Worm (Caenorhabditis elegans) whole organism, L4 larva: Measurements from ENCODE around the gene rpl-39.

ENCODE experiments used
- ama-1 ChIP-seq: fragments of 150-350 bp; optimal IDR thresholded peaks from 2 replicates; lab custom pipeline; 2014; ENCODE audit warnings: inconsistent platforms, mixed read lengths
- ceh-32 ChIP-seq: sonication (generic microtip); optimal IDR thresholded peaks from 2 replicates; lab custom pipeline; 2016; ENCODE audit warnings: mild to moderate bottlenecking, missing genetic modification characterization, missing compliant biosample characterization; ENCODE audit not compliant: poor library complexity
- dpl-1 ChIP-seq: fragments of 150-350 bp; optimal IDR thresholded peaks from 2 replicates; lab custom pipeline; 2014; ENCODE audit warnings: missing biosample characterization, missing genetic modification reagents, missing genetic modification characterization
- fos-1 ChIP-seq: fragments of 150-350 bp; optimal IDR thresholded peaks from 2 replicates; lab custom pipeline; 2014; ENCODE audit warnings: missing biosample characterization, missing genetic modification characterization
- nhr-10 ChIP-seq: fragments of 150-350 bp; optimal IDR thresholded peaks from 2 replicates; lab custom pipeline; 2014; ENCODE audit warnings: missing biosample characterization, missing genetic modification characterization
- nhr-41 ChIP-seq: fragments of 200-800 bp; sonication (Bioruptor generic); IDR thresholded peaks from 2 replicates; pipeline ENCODE4 v1.3.6; 2022; ENCODE audit warnings: missing genetic modification reagents, missing genetic modification characterization, missing compliant biosample characterization
- pha-4 ChIP-seq, 2 experiments: fragments of 150-350 bp in 1 of 2; fragments of 200-800 bp in 1 of 2; sonication (Bioruptor generic) in 1 of 2; IDR thresholded peaks in 1 of 2; optimal IDR thresholded peaks in 1 of 2; 2 replicates each; pipeline versions ENCODE4 v1.3.6 to Lab custom; 2014 to 2022; ENCODE audit warnings: missing genetic modification characterization in 2 of 2, missing genetic modification reagents in 2 of 2, missing biosample characterization in 1 of 2, missing compliant biosample characterization in 1 of 2
- skn-1 ChIP-seq: fragments of 150-350 bp; optimal IDR thresholded peaks from 2 replicates; lab custom pipeline; 2014; ENCODE audit warnings: missing biosample characterization, missing genetic modification characterization
- unc-130 ChIP-seq: sonication (generic microtip); optimal IDR thresholded peaks from 2 replicates; lab custom pipeline; 2016; ENCODE audit warnings: missing genetic modification reagents, missing genetic modification characterization, missing compliant biosample characterization
- unc-62 ChIP-seq, 3 experiments: fragments of 150-350 bp in 1 of 3; sonication (generic microtip); optimal IDR thresholded peaks in 2 of 3; peaks in 1 of 3; 1 replicate in 1 of 3; 2 replicates in 2 of 3; lab custom pipeline; 2014 to 2017; ENCODE audit warnings: missing biosample characterization in 3 of 3, missing genetic modification characterization in 3 of 3, missing genetic modification reagents in 3 of 3, missing genotype in 1 of 3

DNA sequence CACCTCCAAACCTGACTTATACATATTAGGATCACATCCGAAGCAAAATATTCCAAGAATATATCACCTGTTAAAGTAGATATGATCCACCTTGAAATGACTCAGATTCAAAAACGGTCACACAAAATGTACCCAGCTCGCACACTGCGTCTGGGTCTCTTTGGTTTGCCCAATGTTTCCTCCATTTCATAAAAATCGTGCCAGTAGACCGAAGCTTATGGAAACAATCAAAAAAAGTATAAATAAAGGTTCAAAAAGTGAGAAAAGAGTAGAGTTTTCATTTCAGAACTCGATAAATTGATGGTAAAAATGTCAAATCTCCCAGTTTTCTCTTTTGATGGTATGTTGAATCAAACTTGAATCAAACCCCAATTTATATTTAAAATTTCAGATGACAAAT is 38.2 kb downstream of the rpl-39 start, which contains the start of gene srr-9:
- no peak for TF ChIP-seq nhr-41 (GFP tag; lab: Robert Waterston, UW)
- TF ChIP-seq skn-1 (tag; lab: Kevin White, UChicago), result no peak
- TF ChIP-seq fos-1 (tag; lab: Kevin White, UChicago), result no peak
- TF ChIP-seq ama-1 (lab: Kevin White, UChicago), result no peak
- TF ChIP-seq unc-62 (GFP tag; optimal IDR thresholded peaks at IDR 0.05 in 1 of 2; lab: Kevin White, UChicago), result no peak
- TF ChIP-seq unc-62 (tag; optimal IDR thresholded peaks at IDR 0.05; lab: Kevin White, UChicago), result no peak
- TF ChIP-seq unc-130 (GFP tag; lab: Kevin White, UChicago), result no peak
- TF ChIP-seq dpl-1 (GFP tag; lab: Kevin White, UChicago), result no peak
- no peak for TF ChIP-seq nhr-10
- TF ChIP-seq ceh-32 (tag; lab: Kevin White, UChicago), result no peak
- no peak for TF ChIP-seq pha-4 (GFP tag; IDR thresholded peaks at IDR 0.05; lab: Robert Waterston, UW)
- no peak for TF ChIP-seq pha-4 (tag; optimal IDR thresholded peaks at IDR 0.05; lab: Kevin White, UChicago)
